Fruit fly (Drosophila melanogaster): ENCODE results near the gene CG4572.

Gene CG4572

DNA sequence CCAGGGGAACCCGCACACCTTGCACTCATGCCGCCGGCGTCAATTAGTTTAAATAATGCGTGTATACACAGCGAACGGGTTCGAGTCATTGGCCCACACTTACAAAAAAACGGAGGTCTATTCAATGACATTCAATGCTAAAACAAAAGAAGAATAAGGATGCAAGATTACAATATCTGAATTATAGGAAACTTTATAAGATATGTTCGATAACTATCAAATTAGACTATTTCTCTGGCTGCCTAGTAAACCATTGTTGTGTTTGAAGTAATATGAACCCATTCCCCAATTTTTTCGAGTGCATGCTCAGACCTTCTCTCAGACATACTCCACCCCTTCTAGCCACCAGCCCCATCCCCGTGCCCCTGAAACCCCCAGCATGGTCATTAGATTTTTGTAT lies 43.2 kb downstream of the CG4572 start (continued):
- TF ChIP-seq Jarid2 (GFP tag; optimal IDR thresholded peaks at IDR 0.05) (no peak), chn (GFP tag; optimal IDR thresholded peaks at IDR 0.05) (no peak), vnd (GFP tag; IDR thresholded peaks at IDR 0.05; ENCODE audit: partially characterized antibody) (no peak), CG14860 (GFP tag; IDR thresholded peaks at IDR 0.05; ENCODE audit: partially characterized antibody) (no peak), fru (optimal IDR thresholded peaks at IDR 0.05) (no peak), cas (GFP tag; IDR thresholded peaks at IDR 0.05) (no peak), CG15073 (GFP tag; optimal IDR thresholded peaks at IDR 0.05) (no peak), ttk (GFP tag; IDR thresholded peaks at IDR 0.05) (no peak), Stat92E (GFP tag; optimal IDR thresholded peaks at IDR 0.05) (no peak), maf-S (GFP tag; optimal IDR thresholded peaks at IDR 0.05) (no peak), BtbVII (GFP tag; optimal IDR thresholded peaks at IDR 0.05) (no peak), CG12391 (tag; optimal IDR thresholded peaks at IDR 0.05) (peak; percentile 22), Med (GFP tag) (peak; percentile 49), Nf-YC (tag; optimal IDR thresholded peaks at IDR 0.05) (no peak), ewg (GFP tag; optimal IDR thresholded peaks at IDR 0.05) (no peak), CG17186 (GFP tag; optimal IDR thresholded peaks at IDR 0.05) (no peak), ken (GFP tag; IDR thresholded peaks at IDR 0.05) (no peak), gem (tag; optimal IDR thresholded peaks at IDR 0.05) (peak; percentile 42), unpg (GFP tag; optimal IDR thresholded peaks at IDR 0.05) (peak; percentile 0), dmrt11E (tag; optimal IDR thresholded peaks at IDR 0.05) (peak; percentile 53), sens (GFP tag) (peak; percentile 48), CG10274 (GFP tag; optimal IDR thresholded peaks at IDR 0.05) (no peak), CG8388 (GFP tag; optimal IDR thresholded peaks at IDR 0.05) (peak; percentile 6), HLH54F (GFP tag; optimal IDR thresholded peaks at IDR 0.05) (no peak), HLHmδ (GFP tag; optimal IDR thresholded peaks at IDR 0.05) (no peak), H15 (GFP tag; IDR thresholded peaks at IDR 0.05) (no peak), CG11560 (tag; IDR thresholded peaks at IDR 0.05) (no peak), CG15601 (tag; optimal IDR thresholded peaks at IDR 0.05) (no peak), CG14441 (GFP tag; IDR thresholded peaks at IDR 0.05) (no peak), hkb (optimal IDR thresholded peaks at IDR 0.05) (no peak), hkb (GFP tag; IDR thresholded peaks at IDR 0.05) (no peak), Asciz (GFP tag; optimal IDR thresholded peaks at IDR 0.05) (peak; percentile 20), CG10267 (tag; optimal IDR thresholded peaks at IDR 0.05) (peak; percentile 11), bsh (GFP tag; optimal IDR thresholded peaks at IDR 0.05) (peak in 1 of 2 experiments; percentile 44), mld (GFP tag; IDR thresholded peaks at IDR 0.05; ENCODE audit: partially characterized antibody) (no peak), tll (GFP tag; optimal IDR thresholded peaks at IDR 0.05) (no peak), CG2712 (tag; optimal IDR thresholded peaks at IDR 0.05) (peak; percentile 36), CG16813 (GFP tag; IDR thresholded peaks at IDR 0.05; ENCODE audit: partially characterized antibody) (no peak), Mad (GFP tag; optimal IDR thresholded peaks at IDR 0.05) (no peak), Dp (GFP tag; optimal IDR thresholded peaks at IDR 0.05) (no peak), NFAT (GFP tag; IDR thresholded peaks at IDR 0.05) (no peak), otp (GFP tag; IDR thresholded peaks at IDR 0.05) (no peak), CG4820 (GFP tag; optimal IDR thresholded peaks at IDR 0.05) (peak; percentile 4), Fer1 (GFP tag; optimal IDR thresholded peaks at IDR 0.05) (no peak), CG8359 (GFP tag; optimal IDR thresholded peaks at IDR 0.05; ENCODE audit: borderline replicate concordance) (no peak), CG6175 (GFP tag; IDR thresholded peaks at IDR 0.05) (no peak), Sox100B (GFP tag; optimal IDR thresholded peaks at IDR 0.05) (no peak), Oli (tag; optimal IDR thresholded peaks at IDR 0.05) (peak; percentile 16), twi (tag; optimal IDR thresholded peaks at IDR 0.05) (no peak), CG2116 (GFP tag; optimal IDR thresholded peaks at IDR 0.05) (no peak), CG1233 (GFP tag; optimal IDR thresholded peaks at IDR 0.05) (no peak)
